Fruit fly (Drosophila melanogaster): Measurements from ENCODE around the gene CG34427.

- TF ChIP-seq dl (GFP tag; optimal IDR thresholded peaks at IDR 0.05; ENCODE audit: insufficient read depth in 1 of 2, partially characterized antibody in 2 of 2) = no peak
- TF ChIP-seq CG9705 (GFP tag; optimal IDR thresholded peaks at IDR 0.05) = no peak
- no peak for TF ChIP-seq dsf (GFP tag; optimal IDR thresholded peaks at IDR 0.05; ENCODE audit: borderline replicate concordance)
- no peak for TF ChIP-seq Dif (GFP tag; optimal IDR thresholded peaks at IDR 0.05; ENCODE audit: partially characterized antibody)
These were observed 48.9 kb upstream of the CG34427 start, which contains the start of gene CG6576 for dm6 chr3L:8755689-8756088.

Data from whole organism, wandering third instar larva.